Worm (Caenorhabditis elegans) whole organism, L3 larva: ENCODE results near the gene lin-37.

ENCODE experiments used
- ama-1 ChIP-seq: fragments of 150-350 bp; optimal IDR thresholded peaks from 2 replicates; lab custom pipeline; 2018
- daf-12 ChIP-seq: fragments of 150-350 bp; optimal IDR thresholded peaks from 2 replicates; lab custom pipeline; 2014; ENCODE audit warnings: missing biosample characterization, missing genetic modification reagents, missing genetic modification characterization
- nhr-28 ChIP-seq: fragments of 150-350 bp; optimal IDR thresholded peaks from 2 replicates; lab custom pipeline; 2014; ENCODE audit warnings: missing biosample characterization, missing genetic modification characterization
- unc-62 ChIP-seq: fragments of 150-350 bp; sonication (generic microtip); optimal IDR thresholded peaks from 4 replicates; lab custom pipeline; 2014; ENCODE audit warnings: missing biosample characterization, missing genetic modification reagents, missing genetic modification characterization
- ztf-11 ChIP-seq: fragments of 150-350 bp; optimal IDR thresholded peaks from 2 replicates; lab custom pipeline; 2014; ENCODE audit warnings: missing biosample characterization, missing genetic modification characterization
- ztf-4 ChIP-seq: fragments of 150-350 bp; optimal IDR thresholded peaks from 2 replicates; lab custom pipeline; 2014; ENCODE audit warnings: missing biosample characterization, missing genetic modification characterization

- TF ChIP-seq nhr-28 (tag; lab: Kevin White, UChicago): no peak
- no peak for TF ChIP-seq daf-12 (tag; lab: Kevin White, UChicago)
- no peak for TF ChIP-seq ztf-4 (tag; lab: Kevin White, UChicago)
- no peak for TF ChIP-seq ztf-11 (tag; lab: Kevin White, UChicago)
- no peak for TF ChIP-seq unc-62 (GFP tag; lab: Kevin White, UChicago)
- no peak for TF ChIP-seq ama-1 (lab: Kevin White, UChicago)
These were observed 18.2 kb upstream of the lin-37 start, which contains the start of gene ZK418.10 for ce11 chrIII:7090545-7090944.
